Worm (Caenorhabditis elegans): ENCODE results near the gene xbx-3.

DNA sequence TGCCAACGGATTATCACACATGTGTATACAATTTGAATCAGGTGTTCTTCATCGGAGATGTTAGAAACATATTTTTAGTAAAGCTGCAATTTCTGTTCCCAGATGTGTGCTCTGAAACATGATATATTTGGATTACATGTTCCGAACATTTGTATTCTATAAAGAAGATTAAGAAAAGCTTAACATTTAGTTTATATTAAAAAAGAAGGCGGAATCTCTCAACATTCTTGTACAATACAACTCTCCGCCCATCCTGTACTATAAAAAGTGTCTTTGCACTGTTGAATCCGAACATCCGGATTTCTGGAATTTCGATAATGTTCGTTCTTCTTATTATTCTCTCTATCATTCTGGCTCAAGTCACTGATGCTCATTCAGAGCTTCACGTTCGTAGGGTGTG lies 7.8 kb upstream of the xbx-3 start, which contains the start of gene ins-23:
- TF ChIP-seq ztf-11 (tag; optimal IDR thresholded peaks at IDR 0.05) (no peak), nhr-2 (tag; optimal IDR thresholded peaks at IDR 0.05) (no peak), mep-1 (tag; optimal IDR thresholded peaks at IDR 0.05) (no peak), nhr-76 (tag; optimal IDR thresholded peaks at IDR 0.05) (no peak), pha-4 (tag; optimal IDR thresholded peaks at IDR 0.05) (no peak), lsy-2 (tag; optimal IDR thresholded peaks at IDR 0.05) (no peak), snpc-4 (tag; optimal IDR thresholded peaks at IDR 0.05) (no peak), elt-1 (tag; optimal IDR thresholded peaks at IDR 0.05; ENCODE audit: borderline replicate concordance, insufficient read depth) (no peak), nhr-28 (tag; optimal IDR thresholded peaks at IDR 0.05) (no peak), unc-39 (tag; optimal IDR thresholded peaks at IDR 0.05) (no peak), unc-62 (GFP tag; optimal IDR thresholded peaks at IDR 0.05) (no peak), lin-13 (tag; optimal IDR thresholded peaks at IDR 0.05) (no peak)

Data from whole organism, mixed stage, embryonic.